Worm (Caenorhabditis elegans) whole organism, L1 larva: ENCODE results near the gene nop-1.
A peak's percentile ranks its signal among the peaks of the same experiment; 100 is the strongest.

ENCODE experiments used
- mep-1 ChIP-seq: fragments of 150-350 bp; optimal IDR thresholded peaks from 2 replicates; lab custom pipeline; 2014; ENCODE audit warnings: missing biosample characterization, missing genetic modification characterization
- nhr-90 ChIP-seq: sonication (generic microtip); optimal IDR thresholded peaks from 2 replicates; lab custom pipeline; 2016; ENCODE audit warnings: mild to moderate bottlenecking, missing genetic modification characterization, missing compliant biosample characterization; ENCODE audit not compliant: poor library complexity

ce11 chrIII:5988010-5988409 is 29.5 kb downstream of the nop-1 start:
- TF ChIP-seq nhr-90 (no peak), mep-1 (tag; lab: Kevin White, UChicago) (peak; percentile 15)
